Fruit fly (Drosophila melanogaster) whole organism, embryonic: ENCODE results near the gene CG15027.

Source experiments
- CG10267 ChIP-seq: fragments of 200-800 bp; sonication (Bioruptor generic); optimal IDR thresholded peaks from 2 replicates; lab custom pipeline; 2018; ENCODE audit warnings: missing biosample characterization, mild to moderate bottlenecking, missing genetic modification characterization, moderate library complexity
- CG13123 ChIP-seq: fragments of 200-800 bp; sonication (Bioruptor generic); optimal IDR thresholded peaks from 2 replicates; lab custom pipeline; 2016; ENCODE audit warnings: missing biosample characterization, missing genetic modification characterization
- CG13894 ChIP-seq: fragments of 200-800 bp; sonication (Bioruptor generic); optimal IDR thresholded peaks from 3 replicates; lab custom pipeline; 2018; ENCODE audit warnings: missing biosample characterization, mild to moderate bottlenecking, missing genetic modification characterization, moderate library complexity
- CG15514 ChIP-seq: fragments of 200-800 bp; sonication (Bioruptor generic); optimal IDR thresholded peaks from 3 replicates; lab custom pipeline; 2017; ENCODE audit warnings: missing biosample characterization, missing genetic modification characterization, mild to moderate bottlenecking, moderate library complexity, missing genetic modification reagents
- CG1603 ChIP-seq: fragments of 200-800 bp; sonication (Bioruptor generic); optimal IDR thresholded peaks from 2 replicates; lab custom pipeline; 2019; ENCODE audit warnings: missing biosample characterization, mild to moderate bottlenecking, missing genetic modification characterization, moderate library complexity
- CG1647 ChIP-seq: fragments of 200-800 bp; sonication (Bioruptor generic); optimal IDR thresholded peaks from 3 replicates; lab custom pipeline; 2016; ENCODE audit warnings: missing biosample characterization, missing genetic modification characterization
- CG18262 ChIP-seq: fragments of 200-800 bp; optimal IDR thresholded peaks from 3 replicates; lab custom pipeline; 2019; ENCODE audit warnings: missing biosample characterization, mild to moderate bottlenecking, missing genetic modification characterization, moderate library complexity
- CG2116 ChIP-seq: fragments of 200-800 bp; sonication (Bioruptor generic); optimal IDR thresholded peaks from 3 replicates; lab custom pipeline; 2018; ENCODE audit warnings: missing biosample characterization, mild to moderate bottlenecking, missing genetic modification characterization
- CG30403 ChIP-seq: fragments of 200-800 bp; sonication (Bioruptor generic); optimal IDR thresholded peaks from 3 replicates; lab custom pipeline; 2016; ENCODE audit warnings: missing biosample characterization, missing genetic modification characterization
- CG3281 ChIP-seq: fragments of 200-800 bp; sonication (Bioruptor generic); optimal IDR thresholded peaks from 3 replicates; lab custom pipeline; 2017; ENCODE audit warnings: missing biosample characterization, mild to moderate bottlenecking, missing genetic modification characterization
- CG34224 ChIP-seq: fragments of 200-800 bp; sonication (Bioruptor generic); IDR thresholded peaks from 3 replicates; pipeline ENCODE4 v1.3.6; 2022; ENCODE audit warnings: missing biosample characterization, missing genetic modification characterization; ENCODE audit not compliant: partially characterized antibody
- CG4360 ChIP-seq: fragments of 200-800 bp; sonication (Bioruptor generic); IDR thresholded peaks from 2 replicates; pipeline ENCODE4 v1.3.6; 2022; ENCODE audit warnings: missing biosample characterization, missing genetic modification characterization
- CG6791 ChIP-seq: fragments of 200-800 bp; sonication (Bioruptor generic); IDR thresholded peaks from 3 replicates; pipeline ENCODE4 v1.3.6; 2022; ENCODE audit warnings: missing biosample characterization, missing genetic modification characterization; ENCODE audit not compliant: partially characterized antibody
- CG6854 ChIP-seq: fragments of 200-800 bp; sonication (Bioruptor generic); optimal IDR thresholded peaks from 3 replicates; lab custom pipeline; 2017; ENCODE audit warnings: missing biosample characterization, mild to moderate bottlenecking, missing genetic modification characterization
- CG7786 ChIP-seq: fragments of 200-800 bp; sonication (Bioruptor generic); optimal IDR thresholded peaks from 2 replicates; lab custom pipeline; 2016; ENCODE audit warnings: missing biosample characterization, missing genetic modification characterization
- CG9817 ChIP-seq: fragments of 200-800 bp; sonication (Bioruptor generic); optimal IDR thresholded peaks from 2 replicates; lab custom pipeline; 2018; ENCODE audit warnings: missing biosample characterization, mild to moderate bottlenecking, missing genetic modification characterization, moderate library complexity
- CTCF ChIP-seq: fragments of 200-800 bp; sonication (Bioruptor generic); optimal IDR thresholded peaks from 2 replicates; lab custom pipeline; 2017; ENCODE audit warnings: missing biosample characterization, mild to moderate bottlenecking, missing genetic modification characterization, moderate library complexity
- CoRest ChIP-seq: fragments of 200-800 bp; sonication (Bioruptor generic); optimal IDR thresholded peaks from 3 replicates; lab custom pipeline; 2018; ENCODE audit warnings: missing biosample characterization, mild to moderate bottlenecking, missing genetic modification characterization, moderate library complexity
- Dek ChIP-seq: fragments of 200-800 bp; sonication (Bioruptor generic); optimal IDR thresholded peaks from 3 replicates; lab custom pipeline; 2019; ENCODE audit warnings: missing biosample characterization, mild to moderate bottlenecking, missing genetic modification characterization, moderate library complexity
- Dp ChIP-seq: fragments of 200-800 bp; sonication (Bioruptor generic); optimal IDR thresholded peaks from 2 replicates; lab custom pipeline; 2018; ENCODE audit warnings: missing biosample characterization, mild to moderate bottlenecking, missing genetic modification characterization, moderate library complexity
- Dref ChIP-seq: fragments of 200-800 bp; sonication (Bioruptor generic); IDR thresholded peaks from 2 replicates; pipeline ENCODE4 v1.3.6; 2022; ENCODE audit warnings: missing biosample characterization, missing genetic modification characterization
- E2f2 ChIP-seq: fragments of 200-800 bp; sonication (Bioruptor generic); IDR thresholded peaks from 2 replicates; pipeline ENCODE4 v1.3.6; 2022; ENCODE audit warnings: missing biosample characterization, missing genetic modification characterization
- Fer1 ChIP-seq: fragments of 200-800 bp; sonication (Bioruptor generic); optimal IDR thresholded peaks from 2 replicates; lab custom pipeline; 2017; ENCODE audit warnings: missing biosample characterization, mild to moderate bottlenecking, missing genetic modification characterization
- HLHmδ ChIP-seq: fragments of 200-800 bp; sonication (Bioruptor generic); optimal IDR thresholded peaks from 2 replicates; lab custom pipeline; 2018; ENCODE audit warnings: missing biosample characterization, mild to moderate bottlenecking, missing genetic modification characterization, moderate library complexity
- HmgZ ChIP-seq: fragments of 200-800 bp; sonication (Bioruptor generic); optimal IDR thresholded peaks from 2 replicates; lab custom pipeline; 2018; ENCODE audit warnings: missing biosample characterization, mild to moderate bottlenecking, missing genetic modification characterization
- Hr78 ChIP-seq, 2 experiments: fragments of 200-800 bp in 1 of 2; fragments of >200 bp in 1 of 2; sonication (Bioruptor generic) in 1 of 2; optimal IDR thresholded peaks; 2 replicates each; lab custom pipeline; 2017 to 2019; ENCODE audit warnings: missing biosample characterization in 2 of 2, missing genetic modification characterization in 2 of 2, mild to moderate bottlenecking in 1 of 2, moderate library complexity in 1 of 2
- Mad ChIP-seq: fragments of 200-800 bp; sonication (Bioruptor generic); optimal IDR thresholded peaks from 2 replicates; lab custom pipeline; 2016; ENCODE audit warnings: missing biosample characterization, missing genetic modification characterization
- Med ChIP-seq: fragments of 200-800 bp; sonication (Bioruptor generic); peaks from one replicate; lab custom pipeline; 2016; ENCODE audit warnings: missing biosample characterization, missing genetic modification characterization, mild to moderate bottlenecking, inconsistent platforms, moderate library complexity
- NC2β ChIP-seq: fragments of 200-800 bp; sonication (Bioruptor generic); optimal IDR thresholded peaks from 2 replicates; lab custom pipeline; 2016; ENCODE audit warnings: missing biosample characterization, missing genetic modification characterization
- Sry-β ChIP-seq: fragments of 200-800 bp; sonication (Bioruptor generic); optimal IDR thresholded peaks from 2 replicates; lab custom pipeline; 2018; ENCODE audit warnings: missing biosample characterization, mild to moderate bottlenecking, missing genetic modification characterization, moderate library complexity
- Stat92E ChIP-seq, 3 experiments: fragments of >200 bp in 2 of 3; fragments of 200-800 bp in 1 of 3; sonication (Bioruptor generic) in 1 of 3; optimal IDR thresholded peaks; 2 replicates each; lab custom pipeline; 2017 to 2019; ENCODE audit warnings: missing biosample characterization in 3 of 3, missing genetic modification characterization in 3 of 3, mild to moderate bottlenecking in 1 of 3, moderate library complexity in 1 of 3
- Xbp1 ChIP-seq: fragments of 200-800 bp; sonication (Bioruptor generic); optimal IDR thresholded peaks from 3 replicates; lab custom pipeline; 2016; ENCODE audit warnings: missing biosample characterization, mild to moderate bottlenecking, missing genetic modification characterization
- YL-1 ChIP-seq: fragments of 200-800 bp; sonication (Bioruptor generic); optimal IDR thresholded peaks from 3 replicates; lab custom pipeline; 2017; ENCODE audit warnings: missing biosample characterization, mild to moderate bottlenecking, missing genetic modification characterization
- abd-A ChIP-seq: fragments of 200-800 bp; sonication (Bioruptor generic); optimal IDR thresholded peaks from 3 replicates; lab custom pipeline; 2019; ENCODE audit warnings: missing biosample characterization, mild to moderate bottlenecking, missing genetic modification characterization, moderate library complexity
- bbx ChIP-seq: fragments of 200-800 bp; sonication (Bioruptor generic); IDR thresholded peaks from 2 replicates; pipeline ENCODE4 v1.3.6; 2022; ENCODE audit warnings: missing biosample characterization, missing genetic modification characterization; ENCODE audit not compliant: partially characterized antibody
- cato ChIP-seq: fragments of 200-800 bp; sonication (Bioruptor generic); optimal IDR thresholded peaks from 2 replicates; lab custom pipeline; 2016; ENCODE audit warnings: missing biosample characterization, missing genetic modification characterization, borderline replicate concordance
- dmrt99B ChIP-seq: fragments of 200-800 bp; sonication (Bioruptor generic); optimal IDR thresholded peaks from 2 replicates; lab custom pipeline; 2018; ENCODE audit warnings: missing biosample characterization, mild to moderate bottlenecking, missing genetic modification characterization, moderate library complexity
- hbn ChIP-seq: fragments of 200-800 bp; sonication (Bioruptor generic); IDR thresholded peaks from 2 replicates; pipeline ENCODE4 v1.3.6; 2022; ENCODE audit warnings: missing biosample characterization, missing genetic modification characterization; ENCODE audit not compliant: partially characterized antibody
- nmo ChIP-seq: fragments of 200-800 bp; sonication (Bioruptor generic); optimal IDR thresholded peaks from 2 replicates; lab custom pipeline; 2018; ENCODE audit warnings: missing biosample characterization, mild to moderate bottlenecking, missing genetic modification characterization, moderate library complexity
- phol ChIP-seq: fragments of 200-800 bp; sonication (Bioruptor generic); optimal IDR thresholded peaks from 3 replicates; lab custom pipeline; 2018; ENCODE audit warnings: missing biosample characterization, mild to moderate bottlenecking, missing genetic modification characterization, moderate library complexity
- psq ChIP-seq: fragments of 200-800 bp; sonication (Bioruptor generic); optimal IDR thresholded peaks from 2 replicates; lab custom pipeline; 2017; ENCODE audit warnings: missing biosample characterization, missing genetic modification characterization
- pzg ChIP-seq: fragments of 200-800 bp; sonication (Bioruptor generic); optimal IDR thresholded peaks from 3 replicates; lab custom pipeline; 2018; ENCODE audit warnings: missing biosample characterization, mild to moderate bottlenecking, missing genetic modification characterization, moderate library complexity
- slp2 ChIP-seq: fragments of 200-800 bp; sonication (Bioruptor generic); optimal IDR thresholded peaks from 2 replicates; lab custom pipeline; 2016; ENCODE audit warnings: missing biosample characterization, missing genetic modification characterization
- stwl ChIP-seq: fragments of 200-800 bp; sonication (Bioruptor generic); optimal IDR thresholded peaks from 3 replicates; lab custom pipeline; 2018; ENCODE audit warnings: missing biosample characterization, mild to moderate bottlenecking, missing genetic modification characterization, moderate library complexity
- vfl ChIP-seq: fragments of 200-800 bp; sonication (Bioruptor generic); optimal IDR thresholded peaks from 2 replicates; lab custom pipeline; 2016; ENCODE audit warnings: missing biosample characterization, missing genetic modification characterization
- z ChIP-seq: fragments of 200-800 bp; sonication (Bioruptor generic); IDR thresholded peaks from 3 replicates; pipeline ENCODE4 v1.3.6; 2022; ENCODE audit warnings: missing biosample characterization, missing genetic modification characterization
- zfh1 ChIP-seq: fragments of 200-800 bp; sonication (Bioruptor generic); IDR thresholded peaks from 3 replicates; pipeline ENCODE4 v1.3.6; 2022; ENCODE audit warnings: missing biosample characterization, missing genetic modification characterization

Gene CG15027

DNA sequence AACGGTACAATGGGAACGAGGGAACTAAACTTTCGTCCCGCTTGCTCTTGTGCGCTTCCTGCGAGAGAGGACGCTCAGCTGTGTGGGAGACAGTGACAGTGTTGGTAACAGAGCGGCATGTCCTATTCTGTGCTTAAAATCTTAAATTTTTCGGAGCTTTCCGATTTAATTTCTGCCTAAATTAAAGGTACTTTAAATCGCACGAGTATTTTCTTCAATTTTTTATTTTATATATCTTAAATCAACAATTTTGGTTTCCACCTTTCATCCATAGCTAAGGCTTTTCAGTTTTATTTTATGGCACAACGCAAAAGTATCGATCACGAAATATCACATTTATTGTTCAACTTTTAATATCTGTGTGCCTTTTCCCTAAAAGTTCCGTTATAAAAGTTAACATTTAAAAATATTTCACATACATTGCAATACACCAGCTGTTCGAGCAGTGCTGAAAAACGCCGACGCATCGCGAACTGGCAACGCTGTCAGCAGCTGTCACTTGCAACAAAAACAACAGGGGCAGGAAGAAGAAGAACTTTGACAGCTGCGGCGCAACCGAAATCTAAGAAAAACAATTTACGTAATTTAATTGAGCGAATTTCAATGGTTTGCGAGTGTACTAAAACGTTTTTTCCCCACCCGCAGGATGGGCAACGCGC is 22.1 kb downstream of the CG15027 start, which contains the start of the genes hiw and ND-B18 (continued):
- TF ChIP-seq slp2 (GFP tag; lab: Kevin White, UChicago) (peak; percentile 24), hbn (GFP tag; lab: Robert Waterston, UW) (no peak), cato (GFP tag; lab: Kevin White, UChicago) (no peak), Med (peak; percentile 82), CG9817 (tag; lab: Kevin White, UChicago) (peak; percentile 8), Hr78 (GFP tag; optimal IDR thresholded peaks at IDR 0.05; lab: Kevin White, UChicago) (no peak), E2f2 (GFP tag; lab: Robert Waterston, UW) (peak; percentile 69), CG13894 (tag; lab: Kevin White, UChicago) (no peak), CG1603 (tag; lab: Kevin White, UChicago) (peak; percentile 70), CG18262 (peak; percentile 17), dmrt99B (tag; lab: Kevin White, UChicago) (no peak), pzg (GFP tag; lab: Kevin White, UChicago) (peak; percentile 83), Dref (GFP tag; lab: Robert Waterston, UW) (peak; percentile 28; the same call in 1 of the 2 replicates), CG13123 (no peak), stwl (tag; lab: Kevin White, UChicago) (peak; percentile 72), phol (tag; lab: Kevin White, UChicago) (peak; percentile 37), Mad (peak; percentile 29), CG1647 (GFP tag; lab: Kevin White, UChicago) (peak; percentile 38), Dek (tag; lab: Kevin White, UChicago) (peak; percentile 12), CG4360 (peak; percentile 94), abd-A (tag; lab: Kevin White, UChicago) (no peak), Xbp1 (GFP tag; lab: Kevin White, UChicago) (peak; percentile 21), bbx (GFP tag; lab: Robert Waterston, UW) (0 out of 2 replicates have a peak, but pooled peaks have one; percentile 12), CG15514 (GFP tag; lab: Kevin White, UChicago) (peak; percentile 56), nmo (peak; percentile 35), CG2116 (GFP tag; lab: Kevin White, UChicago) (peak; percentile 47), CTCF (GFP tag; lab: Kevin White, UChicago) (peak; percentile 49), Dp (GFP tag; lab: Kevin White, UChicago) (peak; percentile 64), psq (GFP tag; lab: Kevin White, UChicago) (no peak), CG10267 (tag; lab: Kevin White, UChicago) (peak; percentile 95), CG30403 (GFP tag; lab: Kevin White, UChicago) (peak; percentile 41), Sry-β (GFP tag; lab: Kevin White, UChicago) (peak; percentile 72), CG6791 (GFP tag; lab: Robert Waterston, UW) (peak; percentile 33; the same call in 2 of the 3 replicates), CG7786 (GFP tag; lab: Kevin White, UChicago) (peak; percentile 18), z (no peak), HLHmδ (no peak), Stat92E (GFP tag; optimal IDR thresholded peaks at IDR 0.05; lab: Kevin White, UChicago) (no peak), NC2β (peak; percentile 11), CG6854 (no peak), HmgZ (tag; lab: Kevin White, UChicago) (peak; percentile 67), zfh1 (0 out of 3 replicates have a peak, but pooled peaks have one; percentile 34), vfl (no peak), CoRest (peak; percentile 47), YL-1 (peak; percentile 89), CG34224 (GFP tag; lab: Robert Waterston, UW) (0 out of 3 replicates have a peak, but pooled peaks have one; percentile 15), Fer1 (GFP tag; lab: Kevin White, UChicago) (peak; percentile 47), CG3281 (peak; percentile 29)
